Worm (Caenorhabditis elegans) whole organism, late embryonic: Measurements from ENCODE around the gene srbc-16.

Source experiments
- C08G9.2 ChIP-seq: sonication (generic microtip); optimal IDR thresholded peaks from 2 replicates; lab custom pipeline; 2016; ENCODE audit warnings: mild to moderate bottlenecking, missing genetic modification characterization, moderate library complexity, missing compliant biosample characterization
- K02D7.2 ChIP-seq: sonication (generic microtip); optimal IDR thresholded peaks from 2 replicates; lab custom pipeline; 2017; ENCODE audit warnings: mild to moderate bottlenecking, missing genetic modification characterization, missing compliant biosample characterization
- K09A11.1 ChIP-seq: sonication (generic microtip); optimal IDR thresholded peaks from 2 replicates; lab custom pipeline; 2017; ENCODE audit warnings: antibody characterized with exemption, mild to moderate bottlenecking, missing genetic modification characterization, missing compliant biosample characterization; ENCODE audit not compliant: insufficient read depth
- Y22D7AL.16 ChIP-seq: sonication (generic microtip); optimal IDR thresholded peaks from 2 replicates; lab custom pipeline; 2016; ENCODE audit warnings: missing genetic modification characterization, missing compliant biosample characterization
- ama-1 ChIP-seq: fragments of 150-350 bp; optimal IDR thresholded peaks from 2 replicates; lab custom pipeline; 2014
- ceh-14 ChIP-seq: sonication (generic microtip); optimal IDR thresholded peaks from 2 replicates; lab custom pipeline; 2016; ENCODE audit warnings: missing genotype, missing genetic modification characterization, missing compliant biosample characterization
- ceh-19 ChIP-seq: fragments of 200-800 bp; sonication (Bioruptor generic); optimal IDR thresholded peaks from 2 replicates; lab custom pipeline; 2018; ENCODE audit warnings: mild to moderate bottlenecking, missing genetic modification characterization, missing compliant biosample characterization
- ceh-34 ChIP-seq: sonication (generic microtip); optimal IDR thresholded peaks from 2 replicates; lab custom pipeline; 2016; ENCODE audit warnings: mild to moderate bottlenecking, missing genetic modification characterization, missing compliant biosample characterization
- ceh-45 ChIP-seq: fragments of 200-800 bp; sonication (Bioruptor generic); IDR thresholded peaks from 2 replicates; pipeline ENCODE4 v1.3.6; 2022; ENCODE audit warnings: missing genetic modification reagents, missing genetic modification characterization, missing compliant biosample characterization
- ceh-48 ChIP-seq: sonication (generic microtip); optimal IDR thresholded peaks from 2 replicates; lab custom pipeline; 2016; ENCODE audit warnings: missing genetic modification characterization, inconsistent platforms, missing compliant biosample characterization
- che-1 ChIP-seq: sonication (generic microtip); optimal IDR thresholded peaks from 2 replicates; lab custom pipeline; 2016; ENCODE audit warnings: mild to moderate bottlenecking, missing genetic modification characterization, missing compliant biosample characterization
- dmd-4 ChIP-seq: sonication (generic microtip); optimal IDR thresholded peaks from 2 replicates; lab custom pipeline; 2016; ENCODE audit warnings: borderline replicate concordance, missing genetic modification characterization, missing compliant biosample characterization
- dve-1 ChIP-seq: sonication (generic microtip); optimal IDR thresholded peaks from 2 replicates; lab custom pipeline; 2017; ENCODE audit warnings: antibody characterized with exemption, mild to moderate bottlenecking, missing genetic modification characterization, missing compliant biosample characterization
- ets-4 ChIP-seq: sonication (generic microtip); optimal IDR thresholded peaks from 2 replicates; lab custom pipeline; 2016; ENCODE audit warnings: missing genetic modification characterization, missing compliant biosample characterization
- fax-1 ChIP-seq: sonication (generic microtip); optimal IDR thresholded peaks from 2 replicates; lab custom pipeline; 2016; ENCODE audit warnings: missing genotype, missing genetic modification characterization, missing compliant biosample characterization
- hlh-13 ChIP-seq: fragments of 200-800 bp; sonication (Bioruptor generic); optimal IDR thresholded peaks from 2 replicates; lab custom pipeline; 2018; ENCODE audit warnings: mild to moderate bottlenecking, missing genetic modification characterization, missing compliant biosample characterization
- hlh-30 ChIP-seq: sonication (generic microtip); optimal IDR thresholded peaks from 2 replicates; lab custom pipeline; 2017; ENCODE audit warnings: antibody characterized with exemption, missing genetic modification characterization, missing compliant biosample characterization; ENCODE audit not compliant: insufficient read depth
- hlh-6 ChIP-seq: sonication (generic microtip); optimal IDR thresholded peaks from 2 replicates; lab custom pipeline; 2016; ENCODE audit warnings: missing genotype, missing genetic modification characterization, missing compliant biosample characterization
- hlh-8 ChIP-seq: sonication (generic microtip); optimal IDR thresholded peaks from 2 replicates; lab custom pipeline; 2016; ENCODE audit warnings: missing genotype, missing genetic modification characterization, missing compliant biosample characterization
- lim-6 ChIP-seq: sonication (generic microtip); optimal IDR thresholded peaks from 2 replicates; lab custom pipeline; 2016; ENCODE audit warnings: missing genetic modification characterization, missing compliant biosample characterization
- madf-2 ChIP-seq: sonication (generic microtip); optimal IDR thresholded peaks from 2 replicates; lab custom pipeline; 2017; ENCODE audit warnings: missing genetic modification characterization, missing compliant biosample characterization
- nfya-1 ChIP-seq: sonication (generic microtip); optimal IDR thresholded peaks from 2 replicates; lab custom pipeline; 2017; ENCODE audit warnings: missing genetic modification characterization, mild to moderate bottlenecking, missing compliant biosample characterization, antibody characterized with exemption, moderate library complexity
- npax-4 ChIP-seq: sonication (generic microtip); optimal IDR thresholded peaks from 2 replicates; lab custom pipeline; 2016; ENCODE audit warnings: missing genetic modification characterization, missing compliant biosample characterization
- odd-2 ChIP-seq: sonication (generic microtip); optimal IDR thresholded peaks from 2 replicates; lab custom pipeline; 2017; ENCODE audit warnings: antibody characterized with exemption, mild to moderate bottlenecking, missing genetic modification characterization, missing compliant biosample characterization
- pax-1 ChIP-seq: fragments of 150-350 bp; optimal IDR thresholded peaks from 2 replicates; lab custom pipeline; 2014; ENCODE audit warnings: missing biosample characterization, missing genetic modification characterization
- ref-2 ChIP-seq: sonication (generic microtip); optimal IDR thresholded peaks from 2 replicates; lab custom pipeline; 2016; ENCODE audit warnings: missing genetic modification characterization, missing compliant biosample characterization
- syd-9 ChIP-seq: sonication (generic microtip); optimal IDR thresholded peaks from 2 replicates; lab custom pipeline; 2016; ENCODE audit warnings: mild to moderate bottlenecking, missing genetic modification characterization, moderate library complexity, missing compliant biosample characterization
- tbx-7 ChIP-seq: sonication (generic microtip); optimal IDR thresholded peaks from 2 replicates; lab custom pipeline; 2016; ENCODE audit warnings: missing genotype, missing genetic modification characterization, missing compliant biosample characterization
- ttx-3 ChIP-seq: sonication (generic microtip); optimal IDR thresholded peaks from 2 replicates; lab custom pipeline; 2016; ENCODE audit warnings: missing genetic modification reagents, missing genetic modification characterization, missing compliant biosample characterization
- unc-3 ChIP-seq, 2 experiments: fragments of 200-800 bp in 1 of 2; sonication (Bioruptor generic) in 1 of 2; sonication (generic microtip) in 1 of 2; conservative IDR thresholded peaks in 1 of 2; optimal IDR thresholded peaks in 1 of 2; 2 replicates each; pipeline versions ENCODE4 v1.3.6 to Lab custom; 2016 to 2022; ENCODE audit warnings: missing compliant biosample characterization in 2 of 2, missing genetic modification characterization in 2 of 2, missing genetic modification reagents in 1 of 2
- unc-42 ChIP-seq: sonication (generic microtip); optimal IDR thresholded peaks from 2 replicates; lab custom pipeline; 2016; ENCODE audit warnings: missing genotype, missing genetic modification characterization, missing compliant biosample characterization
- unc-55 ChIP-seq: sonication (generic microtip); optimal IDR thresholded peaks from 2 replicates; lab custom pipeline; 2017; ENCODE audit warnings: missing biosample characterization, missing genetic modification reagents, missing genetic modification characterization
- unc-86 ChIP-seq: sonication (generic microtip); optimal IDR thresholded peaks from 2 replicates; lab custom pipeline; 2016; ENCODE audit warnings: missing genetic modification characterization, missing compliant biosample characterization
- zip-5 ChIP-seq: sonication (generic microtip); optimal IDR thresholded peaks from 2 replicates; lab custom pipeline; 2016; ENCODE audit warnings: missing genetic modification characterization, missing compliant biosample characterization
- ztf-16 ChIP-seq: sonication (generic microtip); optimal IDR thresholded peaks from 2 replicates; lab custom pipeline; 2017; ENCODE audit warnings: missing genetic modification characterization, missing compliant biosample characterization

srbc-16 gene

DNA sequence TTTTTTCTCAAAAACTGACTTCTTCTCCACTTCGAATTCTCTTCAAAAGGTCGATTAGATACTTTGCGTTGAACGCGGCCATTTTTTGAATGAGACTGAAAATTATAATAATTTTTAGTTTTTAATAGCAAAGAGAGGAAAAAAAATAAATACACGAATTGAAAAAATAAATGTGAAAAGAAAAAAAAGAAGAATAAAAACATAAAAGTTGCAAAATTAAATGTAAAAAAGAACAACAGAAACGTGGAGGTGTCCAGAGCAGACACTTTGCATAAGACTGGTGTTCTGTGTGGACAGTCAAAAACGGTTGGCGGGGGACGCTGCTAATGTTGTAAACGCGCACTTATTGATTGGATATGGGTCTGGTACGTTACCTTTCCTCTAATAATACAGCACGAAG is 22.5 kb upstream of the srbc-16 start, which contains the start of gene C45H4.14:
TSS of gene C45H4.14 (minus strand) at position 101 of the 400 bp plus-strand sequence.
- TF ChIP-seq che-1 (tag; lab: Kevin White, UChicago) = no peak
- TF ChIP-seq unc-55 = no peak
- TF ChIP-seq unc-3 (GFP tag; conservative IDR thresholded peaks at IDR 0.05; lab: Robert Waterston, UW) = no peak
- TF ChIP-seq unc-3 (tag; optimal IDR thresholded peaks at IDR 0.05; lab: Kevin White, UChicago) = no peak
- TF ChIP-seq dmd-4 (tag; lab: Kevin White, UChicago) = no peak
- no peak for TF ChIP-seq Y22D7AL.16
- TF ChIP-seq hlh-8 (tag; lab: Kevin White, UChicago) = no peak
- no peak for TF ChIP-seq ceh-48 (tag; lab: Kevin White, UChicago)
- TF ChIP-seq fax-1 = no peak
- TF ChIP-seq madf-2 = no peak
- TF ChIP-seq npax-4 = no peak
- TF ChIP-seq ceh-34 (tag; lab: Kevin White, UChicago) = no peak
- no peak for TF ChIP-seq lim-6 (tag; lab: Kevin White, UChicago)
- no peak for TF ChIP-seq pax-1 (tag; lab: Kevin White, UChicago)
- TF ChIP-seq nfya-1 (tag; lab: Kevin White, UChicago) = no peak
- TF ChIP-seq K09A11.1 (tag; lab: Kevin White, UChicago) = no peak

ce11 chrV:2163735-2164134 is 18.1 kb upstream of the srbc-16 start, which contains the start of gene str-255:
Gene str-255, minus strand, starts transcription at chrV:2163835.
- TF ChIP-seq hlh-6 (tag; lab: Kevin White, UChicago) = no peak
- no peak for TF ChIP-seq unc-42 (tag; lab: Kevin White, UChicago)
- no peak for TF ChIP-seq pax-1 (tag; lab: Kevin White, UChicago)
- TF ChIP-seq C08G9.2 (tag; lab: Kevin White, UChicago) = no peak
- TF ChIP-seq dve-1 (tag; lab: Kevin White, UChicago) = no peak
- TF ChIP-seq ref-2 (tag; lab: Kevin White, UChicago) = no peak
- TF ChIP-seq ttx-3 (tag; lab: Kevin White, UChicago) = no peak
- no peak for TF ChIP-seq hlh-30 (tag; lab: Kevin White, UChicago)
- TF ChIP-seq ama-1 (lab: Kevin White, UChicago) = no peak
- TF ChIP-seq ztf-16 (tag; lab: Kevin White, UChicago) = no peak
- TF ChIP-seq zip-5 (tag; lab: Kevin White, UChicago) = no peak
- no peak for TF ChIP-seq ceh-45
- TF ChIP-seq, all 69 proteins: peak for 0

DNA sequence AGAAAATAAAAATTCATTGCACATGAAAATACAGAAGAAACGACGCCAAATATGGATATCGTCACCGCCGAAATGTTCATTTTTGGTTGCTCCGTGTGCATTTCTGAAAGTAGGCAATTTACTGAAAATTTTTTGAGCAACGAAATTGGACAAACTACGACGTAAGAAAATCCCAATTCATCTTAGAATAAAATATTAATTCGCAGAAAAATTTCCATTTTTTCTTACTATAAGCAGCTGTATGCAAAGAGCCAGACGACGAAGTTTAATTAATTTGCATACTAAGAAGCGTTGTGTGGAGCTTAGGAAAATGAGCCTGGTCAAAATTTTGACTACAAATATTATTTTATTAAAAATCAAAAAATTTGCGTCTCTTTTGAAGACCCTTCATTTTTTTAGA is 15.2 kb upstream of the srbc-16 start, which contains the start of gene srbc-19:
TSS of gene srbc-19 (minus strand) at position 101 of the 400 bp plus-strand sequence.
- no peak for TF ChIP-seq ceh-19 (GFP tag; lab: Kevin White, UChicago)
- no peak for TF ChIP-seq odd-2 (tag; lab: Kevin White, UChicago)
- no peak for TF ChIP-seq npax-4
- no peak for TF ChIP-seq ceh-14
- TF ChIP-seq hlh-13 (GFP tag; lab: Kevin White, UChicago) = no peak
- TF ChIP-seq pax-1 (tag; lab: Kevin White, UChicago) = no peak
- TF ChIP-seq ceh-45 = no peak
- no peak for TF ChIP-seq ceh-48 (tag; lab: Kevin White, UChicago)
- no peak for TF ChIP-seq fax-1

DNA sequence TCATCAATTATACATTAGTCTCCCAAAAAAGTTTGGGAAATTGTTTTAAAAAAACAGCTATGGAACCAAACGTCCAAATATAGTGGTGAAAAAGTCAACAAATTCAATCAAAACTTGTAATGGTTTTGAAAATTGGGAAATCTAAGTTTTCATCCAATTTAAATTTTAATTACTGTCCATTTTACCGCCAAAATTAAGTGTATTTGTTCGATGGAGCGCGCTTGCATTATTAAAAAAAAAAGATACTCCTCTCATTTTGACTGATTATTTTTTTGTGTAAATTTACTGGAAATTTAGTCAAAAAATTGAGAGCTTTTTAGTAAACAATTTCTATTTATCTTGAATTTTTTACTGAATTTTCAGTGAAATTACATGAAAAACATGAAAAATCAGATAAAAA is 7.4 kb upstream of the srbc-16 start:
- TF ChIP-seq unc-42 (tag; lab: Kevin White, UChicago) = no peak
- no peak for TF ChIP-seq ceh-14
- TF ChIP-seq unc-86 (tag; lab: Kevin White, UChicago) = no peak
- no peak for TF ChIP-seq hlh-8 (tag; lab: Kevin White, UChicago)
- TF ChIP-seq K02D7.2 (tag; lab: Kevin White, UChicago) = no peak
- no peak for TF ChIP-seq odd-2 (tag; lab: Kevin White, UChicago)
- TF ChIP-seq syd-9 (tag; lab: Kevin White, UChicago) = no peak
- TF ChIP-seq tbx-7 (tag; lab: Kevin White, UChicago) = no peak
- TF ChIP-seq ceh-34 (tag; lab: Kevin White, UChicago) = no peak
- TF ChIP-seq ets-4 = no peak
